Fruit fly (Drosophila melanogaster) whole organism, prepupa: ENCODE measurements around the gene CG32022.

Experiments used
- Blimp-1 ChIP-seq: fragments of 200-800 bp; sonication (Bioruptor generic); optimal IDR thresholded peaks from 3 replicates; lab custom pipeline; 2017; ENCODE audit warnings: missing biosample characterization, missing genetic modification characterization, mild to moderate bottlenecking, moderate library complexity, missing genetic modification reagents
- CG10631 ChIP-seq: fragments of 200-800 bp; sonication (Bioruptor generic); optimal IDR thresholded peaks from 2 replicates; lab custom pipeline; 2016; ENCODE audit warnings: missing biosample characterization, missing genetic modification characterization
- CG10669 ChIP-seq: fragments of 200-800 bp; sonication (Bioruptor generic); optimal IDR thresholded peaks from 3 replicates; lab custom pipeline; 2018; ENCODE audit warnings: missing biosample characterization, mild to moderate bottlenecking, missing genetic modification characterization, moderate library complexity
- CG11902 ChIP-seq: fragments of 200-800 bp; sonication (Bioruptor generic); optimal IDR thresholded peaks from 3 replicates; lab custom pipeline; 2016; ENCODE audit warnings: missing biosample characterization, missing genetic modification characterization
- CG15336 ChIP-seq: fragments of 200-800 bp; sonication (Bioruptor generic); IDR thresholded peaks from 2 replicates; pipeline ENCODE4 v1.3.6; 2022; ENCODE audit warnings: missing biosample characterization, missing genetic modification characterization
- CG16779 ChIP-seq: fragments of 200-800 bp; sonication (Bioruptor generic); optimal IDR thresholded peaks from 3 replicates; lab custom pipeline; 2017; ENCODE audit warnings: missing biosample characterization, mild to moderate bottlenecking, missing genetic modification characterization
- CG3032 ChIP-seq: fragments of 200-800 bp; optimal IDR thresholded peaks from 2 replicates; lab custom pipeline; 2019; ENCODE audit warnings: missing biosample characterization, mild to moderate bottlenecking, missing genetic modification characterization, moderate library complexity
- CG6163 ChIP-seq: fragments of 200-800 bp; sonication (Bioruptor generic); IDR thresholded peaks from 3 replicates; pipeline ENCODE4 v1.3.6; 2022; ENCODE audit warnings: missing biosample characterization, missing genetic modification characterization
- CG6854 ChIP-seq: fragments of 200-800 bp; sonication (Bioruptor generic); optimal IDR thresholded peaks from 2 replicates; lab custom pipeline; 2017; ENCODE audit warnings: missing biosample characterization, mild to moderate bottlenecking, missing genetic modification characterization
- CG8319 ChIP-seq: fragments of 200-800 bp; sonication (Bioruptor generic); optimal IDR thresholded peaks from 3 replicates; lab custom pipeline; 2016; ENCODE audit warnings: missing biosample characterization, missing genetic modification characterization
- CG8632 ChIP-seq: fragments of 200-800 bp; sonication (Bioruptor generic); optimal IDR thresholded peaks from 3 replicates; lab custom pipeline; 2016; ENCODE audit warnings: missing biosample characterization, missing genetic modification characterization
- Eip75B ChIP-seq: fragments of 200-800 bp; sonication (Bioruptor generic); optimal IDR thresholded peaks from 3 replicates; lab custom pipeline; 2016; ENCODE audit warnings: missing biosample characterization, missing genetic modification characterization
- Eip78C ChIP-seq: fragments of 200-800 bp; sonication (Bioruptor generic); peaks from one replicate; lab custom pipeline; 2016; ENCODE audit warnings: missing biosample characterization, missing genetic modification characterization
- Eip93F ChIP-seq: fragments of 200-800 bp; sonication (Bioruptor generic); optimal IDR thresholded peaks from 2 replicates; lab custom pipeline; 2016; ENCODE audit warnings: missing biosample characterization, mild to moderate bottlenecking, missing genetic modification characterization
- Ets96B ChIP-seq: fragments of 200-800 bp; optimal IDR thresholded peaks from 2 replicates; lab custom pipeline; 2019; ENCODE audit warnings: missing biosample characterization, mild to moderate bottlenecking, missing genetic modification characterization, moderate library complexity
- Gug ChIP-seq: fragments of 200-800 bp; sonication (Bioruptor generic); IDR thresholded peaks from 2 replicates; pipeline ENCODE4 v1.3.6; 2022; ENCODE audit warnings: missing biosample characterization, missing genetic modification characterization
- Hr39 ChIP-seq: fragments of 200-800 bp; sonication (Bioruptor generic); optimal IDR thresholded peaks from 2 replicates; lab custom pipeline; 2016; ENCODE audit warnings: missing biosample characterization, missing genetic modification characterization
- Met ChIP-seq: fragments of 200-800 bp; sonication (Bioruptor generic); optimal IDR thresholded peaks from 3 replicates; lab custom pipeline; 2016; ENCODE audit warnings: missing biosample characterization, missing genetic modification characterization
- OdsH ChIP-seq: fragments of 200-800 bp; sonication (Bioruptor generic); optimal IDR thresholded peaks from 3 replicates; lab custom pipeline; 2016; ENCODE audit warnings: missing biosample characterization, missing genetic modification characterization
- Smox ChIP-seq: fragments of 200-800 bp; sonication (Bioruptor generic); optimal IDR thresholded peaks from 3 replicates; lab custom pipeline; 2016; ENCODE audit warnings: missing biosample characterization, missing genetic modification characterization
- Sox102F ChIP-seq: fragments of 200-800 bp; sonication (Bioruptor generic); optimal IDR thresholded peaks from 2 replicates; lab custom pipeline; 2016; ENCODE audit warnings: missing biosample characterization, mild to moderate bottlenecking, missing genetic modification characterization
- acj6 ChIP-seq: fragments of 200-800 bp; sonication (Bioruptor generic); optimal IDR thresholded peaks from 3 replicates; lab custom pipeline; 2016; ENCODE audit warnings: missing biosample characterization, missing genetic modification characterization
- cyc ChIP-seq: fragments of 200-800 bp; sonication (Bioruptor generic); optimal IDR thresholded peaks from 3 replicates; lab custom pipeline; 2016; ENCODE audit warnings: missing biosample characterization, missing genetic modification characterization
- dac ChIP-seq: fragments of 200-800 bp; sonication (Bioruptor generic); optimal IDR thresholded peaks from 2 replicates; lab custom pipeline; 2017; ENCODE audit warnings: missing biosample characterization, mild to moderate bottlenecking, missing genetic modification characterization
- dsx ChIP-seq: fragments of 200-800 bp; optimal IDR thresholded peaks from 3 replicates; lab custom pipeline; 2019; ENCODE audit warnings: missing biosample characterization, mild to moderate bottlenecking, missing genetic modification characterization, moderate library complexity; ENCODE audit not compliant: poor library complexity, severe bottlenecking
- eg ChIP-seq: fragments of 200-800 bp; sonication (Bioruptor generic); IDR thresholded peaks from 3 replicates; pipeline ENCODE4 v1.3.6; 2022; ENCODE audit warnings: missing biosample characterization, missing genetic modification characterization
- esn ChIP-seq: fragments of 200-800 bp; sonication (Bioruptor generic); optimal IDR thresholded peaks from 2 replicates; lab custom pipeline; 2016; ENCODE audit warnings: missing biosample characterization, mild to moderate bottlenecking, missing genetic modification characterization, moderate library complexity
- fd59A ChIP-seq: fragments of 200-800 bp; sonication (Bioruptor generic); optimal IDR thresholded peaks from 2 replicates; lab custom pipeline; 2017; ENCODE audit warnings: missing biosample characterization, mild to moderate bottlenecking, missing genetic modification characterization, missing genetic modification reagents
- fkh ChIP-seq: fragments of 200-800 bp; sonication (Bioruptor generic); optimal IDR thresholded peaks from 3 replicates; lab custom pipeline; 2017; ENCODE audit warnings: missing biosample characterization, mild to moderate bottlenecking, missing genetic modification characterization, moderate library complexity
- lz ChIP-seq: fragments of 200-800 bp; sonication (Bioruptor generic); optimal IDR thresholded peaks from 3 replicates; lab custom pipeline; 2016; ENCODE audit warnings: missing biosample characterization, missing genetic modification characterization
- pdm3 ChIP-seq: fragments of 200-800 bp; sonication (Bioruptor generic); optimal IDR thresholded peaks from 3 replicates; lab custom pipeline; 2016; ENCODE audit warnings: missing biosample characterization, missing genetic modification characterization
- salr ChIP-seq, 2 experiments: fragments of 200-800 bp; sonication (Bioruptor generic); optimal IDR thresholded peaks; 3 replicates each; lab custom pipeline; 2016 to 2018; ENCODE audit warnings: missing biosample characterization in 2 of 2, missing genetic modification characterization in 2 of 2, mild to moderate bottlenecking in 1 of 2
- ss ChIP-seq, 2 experiments: fragments of 200-800 bp; sonication (Bioruptor generic); optimal IDR thresholded peaks; 2 replicates in 1 of 2; 3 replicates in 1 of 2; lab custom pipeline; 2017 to 2018; ENCODE audit warnings: mild to moderate bottlenecking in 2 of 2, missing biosample characterization in 2 of 2, missing genetic modification characterization in 2 of 2, moderate library complexity in 1 of 2
- svp ChIP-seq: fragments of 200-800 bp; sonication (Bioruptor generic); peaks from one replicate; lab custom pipeline; 2016; ENCODE audit warnings: missing biosample characterization, missing genetic modification characterization
- topi ChIP-seq: fragments of 200-800 bp; sonication (Bioruptor generic); optimal IDR thresholded peaks from 3 replicates; lab custom pipeline; 2016; ENCODE audit warnings: missing biosample characterization, missing genetic modification characterization
- vri ChIP-seq: fragments of 200-800 bp; sonication (Bioruptor generic); optimal IDR thresholded peaks from 3 replicates; lab custom pipeline; 2016; ENCODE audit warnings: missing biosample characterization, mild to moderate bottlenecking, missing genetic modification characterization

Gene CG32022

dm6 chr3L:8684419-8685081 is 36.5 kb downstream of the CG32022 start (continued):
- TF ChIP-seq ss (GFP tag; optimal IDR thresholded peaks at IDR 0.05; lab: Kevin White, UChicago) (no peak), CG8632 (GFP tag; lab: Kevin White, UChicago) (peak; percentile 36), CG6854 (GFP tag; lab: Kevin White, UChicago) (no peak), Hr39 (peak; percentile 56), eg (GFP tag; lab: Robert Waterston, UW) (no peak), CG6163 (0 out of 3 replicates have a peak, but pooled peaks have one; percentile 20), Sox102F (peak; percentile 14), svp (GFP tag; lab: Kevin White, UChicago) (peak; percentile 6), OdsH (GFP tag; lab: Kevin White, UChicago) (peak; percentile 12)

- TF ChIP-seq Eip78C (GFP tag; lab: Kevin White, UChicago) (no peak), fkh (GFP tag; lab: Kevin White, UChicago) (peak; percentile 80), CG6163 (0 out of 3 replicates have a peak, but pooled peaks have one; percentile 8), svp (GFP tag; lab: Kevin White, UChicago) (peak; percentile 58), salr (GFP tag; optimal IDR thresholded peaks at IDR 0.05; lab: Kevin White, UChicago) (no peak)
Observed at dm6 chr3L:8683773-8684172, 37.3 kb downstream of the CG32022 start.

- TF ChIP-seq vri: peak; percentile 60
- no peak for TF ChIP-seq CG6163
- TF ChIP-seq acj6 (GFP tag; lab: Kevin White, UChicago): no peak
- TF ChIP-seq lz (GFP tag; lab: Kevin White, UChicago): peak; percentile 21
- peak; percentile 27 for TF ChIP-seq esn (GFP tag; lab: Kevin White, UChicago)
- peak; percentile 6 for TF ChIP-seq Met (GFP tag; lab: Kevin White, UChicago)
- peak; percentile 19 for TF ChIP-seq cyc
- peak; percentile 33; the same call in 1 of the 3 replicates for TF ChIP-seq eg (GFP tag; lab: Robert Waterston, UW)
- TF ChIP-seq CG10631 (GFP tag; lab: Kevin White, UChicago): peak; percentile 26
- peak; percentile 4 for TF ChIP-seq Hr39
- TF ChIP-seq Ets96B (tag; lab: Kevin White, UChicago): peak; percentile 6
- no peak for TF ChIP-seq fkh (GFP tag; lab: Kevin White, UChicago)
- TF ChIP-seq svp (GFP tag; lab: Kevin White, UChicago): peak; percentile 68
- peak; percentile 67 for TF ChIP-seq Eip78C (GFP tag; lab: Kevin White, UChicago)
- peak; percentile 51 for TF ChIP-seq topi
- no peak for TF ChIP-seq pdm3 (GFP tag; lab: Kevin White, UChicago)
Observed at dm6 chr3L:8682551-8683375, 38.3 kb downstream of the CG32022 start.

DNA sequence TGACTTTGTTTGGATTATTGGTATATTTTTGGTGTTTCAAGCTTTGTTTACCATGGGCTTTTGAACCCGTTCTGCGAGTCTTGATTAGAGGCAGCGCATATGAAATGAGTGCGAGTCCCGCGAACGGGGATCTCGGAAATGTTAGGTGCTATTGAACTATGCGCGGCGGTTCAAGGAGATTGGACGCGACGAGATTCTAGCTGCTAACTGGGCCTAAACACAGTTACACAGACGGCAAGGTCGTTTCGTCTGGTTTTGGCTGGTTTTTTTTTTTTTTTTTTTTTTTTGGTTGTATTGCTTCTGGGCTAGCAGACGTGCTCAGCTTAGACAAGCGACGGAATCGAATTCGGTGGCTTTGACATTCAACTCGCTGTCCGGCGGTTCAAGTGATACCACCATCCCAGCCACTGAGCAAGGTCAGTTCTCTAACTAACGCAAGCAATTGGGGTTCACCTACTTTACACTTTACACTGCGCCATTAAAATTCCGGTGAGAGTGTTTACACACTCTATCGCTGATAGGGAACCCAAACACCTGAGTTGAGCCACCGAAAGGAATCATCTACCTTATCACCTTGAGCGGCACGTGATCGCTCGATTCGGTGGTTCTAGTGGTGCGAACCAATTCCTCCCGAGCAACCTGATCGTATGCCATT is 39.0 kb downstream of the CG32022 start:
- no peak for TF ChIP-seq fd59A (GFP tag; lab: Kevin White, UChicago)
- TF ChIP-seq fkh (GFP tag; lab: Kevin White, UChicago): peak; percentile 47

- TF ChIP-seq Gug (GFP tag; lab: Robert Waterston, UW) (no peak), CG11902 (GFP tag; lab: Kevin White, UChicago) (no peak), CG10669 (no peak), CG6163 (no peak), CG6854 (GFP tag; lab: Kevin White, UChicago) (no peak), svp (GFP tag; lab: Kevin White, UChicago) (peak; percentile 83), cyc (no peak), eg (GFP tag; lab: Robert Waterston, UW) (0 out of 3 replicates have a peak, but pooled peaks have one; percentile 27), dsx (GFP tag; lab: Kevin White, UChicago) (no peak), CG16779 (no peak), Smox (GFP tag; lab: Kevin White, UChicago) (no peak), CG8319 (GFP tag; lab: Kevin White, UChicago) (no peak), CG15336 (GFP tag; lab: Robert Waterston, UW) (no peak), Eip93F (GFP tag; lab: Kevin White, UChicago) (no peak), Eip78C (GFP tag; lab: Kevin White, UChicago) (peak; percentile 33), Blimp-1 (GFP tag; lab: Kevin White, UChicago) (no peak), dac (GFP tag; lab: Kevin White, UChicago) (no peak), CG3032 (tag; lab: Kevin White, UChicago) (no peak), Eip75B (GFP tag; lab: Kevin White, UChicago) (no peak)
Observed at dm6 chr3L:8681271-8681670, 39.8 kb downstream of the CG32022 start.
